Fruit fly (Drosophila melanogaster) whole organism, adult: ENCODE measurements around the gene CG33090.
A peak's percentile ranks its signal among the peaks of the same experiment; 100 is the strongest.

Source experiments
- CG11617 ChIP-seq: fragments of 200-800 bp; sonication (Bioruptor generic); optimal IDR thresholded peaks from 2 replicates; lab custom pipeline; 2017; ENCODE audit warnings: mild to moderate bottlenecking, missing biosample characterization, missing genetic modification reagents, missing genetic modification characterization
- CG12768 ChIP-seq: fragments of 200-800 bp; sonication (Bioruptor generic); optimal IDR thresholded peaks from 2 replicates; lab custom pipeline; 2017; ENCODE audit warnings: missing biosample characterization, missing genetic modification characterization, mild to moderate bottlenecking, moderate library complexity, missing genetic modification reagents
- CG14711 ChIP-seq: fragments of 200-800 bp; sonication (Bioruptor generic); optimal IDR thresholded peaks from 2 replicates; lab custom pipeline; 2018; ENCODE audit warnings: missing biosample characterization, mild to moderate bottlenecking, missing genetic modification characterization, moderate library complexity
- CG1620 ChIP-seq: fragments of 200-800 bp; sonication (Bioruptor generic); optimal IDR thresholded peaks from 2 replicates; lab custom pipeline; 2016; ENCODE audit warnings: missing biosample characterization, missing genetic modification characterization
- CG33017 ChIP-seq: fragments of 200-800 bp; sonication (Bioruptor generic); optimal IDR thresholded peaks from 2 replicates; lab custom pipeline; 2018; ENCODE audit warnings: missing biosample characterization, mild to moderate bottlenecking, missing genetic modification characterization, moderate library complexity
- CG5204 ChIP-seq: fragments of 200-800 bp; sonication (Bioruptor generic); optimal IDR thresholded peaks from 2 replicates; lab custom pipeline; 2016; ENCODE audit warnings: missing biosample characterization, missing genetic modification characterization
- CG7045 ChIP-seq: fragments of 200-800 bp; sonication (Bioruptor generic); optimal IDR thresholded peaks from 2 replicates; lab custom pipeline; 2017; ENCODE audit warnings: missing biosample characterization, mild to moderate bottlenecking, missing genetic modification characterization
- CG7101 ChIP-seq: fragments of 200-800 bp; sonication (Bioruptor generic); optimal IDR thresholded peaks from 2 replicates; lab custom pipeline; 2018; ENCODE audit warnings: missing biosample characterization, mild to moderate bottlenecking, missing genetic modification characterization, moderate library complexity
- Clk ChIP-seq: fragments of 200-800 bp; sonication (Bioruptor generic); optimal IDR thresholded peaks from 2 replicates; lab custom pipeline; 2017; ENCODE audit warnings: missing biosample characterization, missing genetic modification characterization
- Crg-1 ChIP-seq: fragments of 200-800 bp; sonication (Bioruptor generic); optimal IDR thresholded peaks from 2 replicates; lab custom pipeline; 2016; ENCODE audit warnings: missing biosample characterization, missing genetic modification characterization
- Hr96 ChIP-seq: fragments of 200-800 bp; sonication (Bioruptor generic); optimal IDR thresholded peaks from 2 replicates; lab custom pipeline; 2016; ENCODE audit warnings: missing biosample characterization, missing genetic modification characterization
- Mnt ChIP-seq: fragments of 200-800 bp; sonication (Bioruptor generic); optimal IDR thresholded peaks from 2 replicates; lab custom pipeline; 2016; ENCODE audit warnings: missing biosample characterization, mild to moderate bottlenecking, missing genetic modification characterization
- bab1 ChIP-seq: fragments of 200-800 bp; sonication (Bioruptor generic); optimal IDR thresholded peaks from 3 replicates; lab custom pipeline; 2019; ENCODE audit warnings: missing biosample characterization, mild to moderate bottlenecking, missing genetic modification characterization, moderate library complexity
- cic ChIP-seq: fragments of 200-800 bp; sonication (Bioruptor generic); optimal IDR thresholded peaks from 2 replicates; lab custom pipeline; 2017; ENCODE audit warnings: missing biosample characterization, mild to moderate bottlenecking, missing genetic modification characterization, moderate library complexity
- cnc ChIP-seq, 2 experiments: fragments of >200 bp; optimal IDR thresholded peaks; 2 replicates each; lab custom pipeline; 2017
- kay ChIP-seq: fragments of 200-800 bp; sonication (Bioruptor generic); peaks from one replicate; lab custom pipeline; 2016; ENCODE audit warnings: missing biosample characterization, missing genetic modification characterization, borderline replicate concordance
- ovo ChIP-seq: fragments of 200-800 bp; sonication (Bioruptor generic); optimal IDR thresholded peaks from 2 replicates; lab custom pipeline; 2016; ENCODE audit warnings: missing biosample characterization, missing genetic modification characterization
- pad ChIP-seq: fragments of 200-800 bp; sonication (Bioruptor generic); optimal IDR thresholded peaks from 3 replicates; lab custom pipeline; 2017; ENCODE audit warnings: missing biosample characterization, missing genetic modification characterization, mild to moderate bottlenecking, moderate library complexity, missing genetic modification reagents
- tj ChIP-seq: fragments of 200-800 bp; sonication (Bioruptor generic); optimal IDR thresholded peaks from 3 replicates; lab custom pipeline; 2017; ENCODE audit warnings: missing biosample characterization, mild to moderate bottlenecking, missing genetic modification characterization, moderate library complexity
- toe ChIP-seq: fragments of 200-800 bp; sonication (Bioruptor generic); optimal IDR thresholded peaks from 2 replicates; lab custom pipeline; 2016; ENCODE audit warnings: missing biosample characterization, missing genetic modification characterization

CG33090 gene

dm6 chr2L:14333965-14334364 lies at the start of gene CG33090:
Gene CG33090, plus strand, starts transcription at chr2L:14334158.
- TF ChIP-seq Clk (GFP tag; lab: Kevin White, UChicago) (no peak), CG5204 (GFP tag; lab: Kevin White, UChicago) (no peak), CG11617 (GFP tag; lab: Kevin White, UChicago) (no peak), CG7045 (GFP tag; lab: Kevin White, UChicago) (no peak), CG14711 (tag; lab: Kevin White, UChicago) (no peak), Hr96 (GFP tag; lab: Kevin White, UChicago) (no peak), pad (GFP tag; lab: Kevin White, UChicago) (no peak), toe (no peak), ovo (GFP tag; lab: Kevin White, UChicago) (no peak), Mnt (no peak), cnc (optimal IDR thresholded peaks at IDR 0.05; lab: Kevin White, UChicago) (no peak), CG12768 (no peak), cic (GFP tag; lab: Kevin White, UChicago) (no peak)

- TF ChIP-seq CG7045 (GFP tag; lab: Kevin White, UChicago) (no peak), CG1620 (GFP tag; lab: Kevin White, UChicago) (no peak), kay (peak; percentile 27), tj (GFP tag; lab: Kevin White, UChicago) (no peak), CG11617 (GFP tag; lab: Kevin White, UChicago) (no peak)
Measured at dm6 chr2L:14284636-14285035, 49.3 kb upstream of the CG33090 start.

dm6 chr2L:14287907-14288306 lies 46.1 kb upstream of the CG33090 start:
- TF ChIP-seq Clk (GFP tag; lab: Kevin White, UChicago) (no peak), CG1620 (GFP tag; lab: Kevin White, UChicago) (no peak), CG7101 (tag; lab: Kevin White, UChicago) (no peak), CG7045 (GFP tag; lab: Kevin White, UChicago) (no peak), cic (GFP tag; lab: Kevin White, UChicago) (no peak), toe (no peak), CG11617 (GFP tag; lab: Kevin White, UChicago) (no peak), tj (GFP tag; lab: Kevin White, UChicago) (no peak), Hr96 (GFP tag; lab: Kevin White, UChicago) (no peak), CG12768 (no peak), pad (GFP tag; lab: Kevin White, UChicago) (no peak), ovo (GFP tag; lab: Kevin White, UChicago) (no peak), CG33017 (no peak), Mnt (no peak), bab1 (no peak), Crg-1 (no peak)

dm6 chr2L:14292721-14293120 lies 41.2 kb upstream of the CG33090 start:
- TF ChIP-seq CG5204 (GFP tag; lab: Kevin White, UChicago) (no peak), pad (GFP tag; lab: Kevin White, UChicago) (no peak), Clk (GFP tag; lab: Kevin White, UChicago) (no peak), cnc (optimal IDR thresholded peaks at IDR 0.05; lab: Kevin White, UChicago) (no peak), CG33017 (no peak), CG11617 (GFP tag; lab: Kevin White, UChicago) (no peak), Crg-1 (no peak), kay (no peak)

dm6 chr2L:14293917-14294316 lies 40.0 kb upstream of the CG33090 start:
- TF ChIP-seq CG7045 (GFP tag; lab: Kevin White, UChicago) (no peak), CG1620 (GFP tag; lab: Kevin White, UChicago) (no peak)

- peak; percentile 91 for TF ChIP-seq tj (GFP tag; lab: Kevin White, UChicago)
- TF ChIP-seq Clk (GFP tag; lab: Kevin White, UChicago), result no peak
Measured at dm6 chr2L:14300718-14301361, 33.1 kb upstream of the CG33090 start.

- TF ChIP-seq bab1, result no peak
- TF ChIP-seq kay, result no peak
- TF ChIP-seq toe, result no peak
- no peak for TF ChIP-seq Clk (GFP tag; lab: Kevin White, UChicago)
- no peak for TF ChIP-seq CG7101 (tag; lab: Kevin White, UChicago)
- TF ChIP-seq CG5204 (GFP tag; lab: Kevin White, UChicago), result no peak
- no peak for TF ChIP-seq CG1620 (GFP tag; lab: Kevin White, UChicago)
- TF ChIP-seq CG33017, result no peak
- TF ChIP-seq Hr96 (GFP tag; lab: Kevin White, UChicago), result no peak
- no peak for TF ChIP-seq CG7045 (GFP tag; lab: Kevin White, UChicago)
- TF ChIP-seq CG14711 (tag; lab: Kevin White, UChicago), result no peak
Measured at dm6 chr2L:14302478-14302877, 31.5 kb upstream of the CG33090 start.

dm6 chr2L:14307516-14307915 lies 26.4 kb upstream of the CG33090 start:
- TF ChIP-seq CG5204 (GFP tag; lab: Kevin White, UChicago) (no peak), bab1 (no peak), CG7101 (tag; lab: Kevin White, UChicago) (no peak), CG33017 (no peak), tj (GFP tag; lab: Kevin White, UChicago) (no peak), CG11617 (GFP tag; lab: Kevin White, UChicago) (no peak), Mnt (no peak), CG12768 (no peak), cnc (optimal IDR thresholded peaks at IDR 0.05; lab: Kevin White, UChicago) (no peak), Crg-1 (no peak), Hr96 (GFP tag; lab: Kevin White, UChicago) (no peak), pad (GFP tag; lab: Kevin White, UChicago) (no peak), CG14711 (tag; lab: Kevin White, UChicago) (no peak), cic (GFP tag; lab: Kevin White, UChicago) (no peak), CG7045 (GFP tag; lab: Kevin White, UChicago) (no peak), ovo (GFP tag; lab: Kevin White, UChicago) (no peak), Clk (GFP tag; lab: Kevin White, UChicago) (no peak), toe (no peak), CG1620 (GFP tag; lab: Kevin White, UChicago) (no peak)
